Worm (Caenorhabditis elegans) whole organism, L1 larva: Measurements from ENCODE around the gene nmur-1.

Experiments used
- Y116A8C.19 ChIP-seq: sonication (generic microtip); optimal IDR thresholded peaks from 2 replicates; lab custom pipeline; 2016; ENCODE audit warnings: missing compliant biosample characterization, missing genetic modification characterization, borderline replicate concordance
- aha-1 ChIP-seq: fragments of 150-350 bp; optimal IDR thresholded peaks from 2 replicates; lab custom pipeline; 2014; ENCODE audit warnings: missing biosample characterization, missing genetic modification characterization
- aly-2 ChIP-seq: fragments of 150-350 bp; optimal IDR thresholded peaks from 2 replicates; lab custom pipeline; 2014; ENCODE audit warnings: missing biosample characterization, missing genetic modification characterization
- blmp-1 ChIP-seq: fragments of 150-350 bp; optimal IDR thresholded peaks from 2 replicates; lab custom pipeline; 2014; ENCODE audit warnings: missing biosample characterization, missing genetic modification characterization
- ceh-63 ChIP-seq: fragments of 200-800 bp; sonication (Bioruptor generic); optimal IDR thresholded peaks from 2 replicates; lab custom pipeline; 2018; ENCODE audit warnings: mild to moderate bottlenecking, missing genetic modification characterization, missing compliant biosample characterization
- ceh-82 ChIP-seq, 3 experiments: fragments of 150-350 bp in 1 of 3; sonication (generic microtip) in 2 of 3; optimal IDR thresholded peaks; 2 replicates each; lab custom pipeline; 2014 to 2017; ENCODE audit warnings: missing biosample characterization in 3 of 3, missing genetic modification characterization in 3 of 3
- ces-1 ChIP-seq: fragments of 150-350 bp; optimal IDR thresholded peaks from 2 replicates; lab custom pipeline; 2014; ENCODE audit warnings: missing biosample characterization, missing genetic modification reagents, missing genetic modification characterization
- efl-1 ChIP-seq, 4 experiments: fragments of 150-350 bp; optimal IDR thresholded peaks in 3 of 4; peaks in 1 of 4; 1 replicate in 1 of 4; 2 replicates in 3 of 4; lab custom pipeline; 2014; ENCODE audit warnings: missing biosample characterization in 2 of 4, missing genetic modification characterization in 2 of 4, missing genetic modification reagents in 2 of 4
- elt-2 ChIP-seq: sonication (generic microtip); optimal IDR thresholded peaks from 2 replicates; lab custom pipeline; 2016; ENCODE audit warnings: missing genetic modification characterization, mild to moderate bottlenecking, inconsistent platforms, missing compliant biosample characterization, missing genetic modification reagents
- fkh-4 ChIP-seq: sonication (generic microtip); optimal IDR thresholded peaks from 2 replicates; lab custom pipeline; 2016; ENCODE audit warnings: missing compliant biosample characterization, missing genetic modification characterization, borderline replicate concordance
- fkh-8 ChIP-seq: sonication (generic microtip); optimal IDR thresholded peaks from 2 replicates; lab custom pipeline; 2016; ENCODE audit warnings: mild to moderate bottlenecking, missing genetic modification characterization, missing compliant biosample characterization
- fos-1 ChIP-seq: fragments of 150-350 bp; optimal IDR thresholded peaks from 2 replicates; lab custom pipeline; 2014; ENCODE audit warnings: missing biosample characterization, missing genetic modification characterization
- hlh-17 ChIP-seq: fragments of 200-800 bp; sonication (Bioruptor generic); optimal IDR thresholded peaks from 2 replicates; lab custom pipeline; 2018; ENCODE audit warnings: missing genetic modification characterization, mild to moderate bottlenecking, missing compliant biosample characterization, moderate library complexity, borderline replicate concordance
- irx-1 ChIP-seq: sonication (generic microtip); optimal IDR thresholded peaks from 2 replicates; lab custom pipeline; 2016; ENCODE audit warnings: missing genetic modification characterization, missing compliant biosample characterization
- isw-1 ChIP-seq: fragments of 200-800 bp; sonication (Bioruptor generic); IDR thresholded peaks from 2 replicates; pipeline ENCODE4 v1.3.6; 2022; ENCODE audit warnings: missing genetic modification characterization, missing compliant biosample characterization
- jun-1 ChIP-seq: fragments of 150-350 bp; optimal IDR thresholded peaks from 2 replicates; lab custom pipeline; 2014; ENCODE audit warnings: missing biosample characterization, missing genetic modification reagents, missing genetic modification characterization
- lin-14 ChIP-seq: fragments of 200-800 bp; sonication (Bioruptor generic); optimal IDR thresholded peaks from 2 replicates; lab custom pipeline; 2018; ENCODE audit warnings: mild to moderate bottlenecking, missing genetic modification characterization, moderate library complexity, missing compliant biosample characterization
- lin-35 ChIP-seq, 2 experiments: fragments of 150-350 bp; optimal IDR thresholded peaks; 2 replicates each; lab custom pipeline; 2014; ENCODE audit warnings: missing biosample characterization in 2 of 2, missing genetic modification characterization in 2 of 2, missing genetic modification reagents in 2 of 2
- mef-2 ChIP-seq: fragments of 150-350 bp; optimal IDR thresholded peaks from 2 replicates; lab custom pipeline; 2014; ENCODE audit warnings: missing biosample characterization, missing genetic modification characterization
- nhr-11 ChIP-seq: fragments of 150-350 bp; optimal IDR thresholded peaks from 2 replicates; lab custom pipeline; 2014; ENCODE audit warnings: missing biosample characterization, missing genetic modification characterization
- nhr-20 ChIP-seq: sonication (generic microtip); optimal IDR thresholded peaks from 2 replicates; lab custom pipeline; 2016; ENCODE audit warnings: mild to moderate bottlenecking, missing genetic modification characterization, missing compliant biosample characterization
- nhr-28 ChIP-seq: fragments of 150-350 bp; optimal IDR thresholded peaks from 2 replicates; lab custom pipeline; 2014; ENCODE audit warnings: missing biosample characterization, missing genetic modification characterization
- nhr-71 ChIP-seq: sonication (generic microtip); optimal IDR thresholded peaks from 2 replicates; lab custom pipeline; 2016; ENCODE audit warnings: mild to moderate bottlenecking, missing genetic modification characterization, moderate library complexity, missing compliant biosample characterization
- nhr-85 ChIP-seq: sonication (generic microtip); peaks from one replicate; lab custom pipeline; 2016; ENCODE audit warnings: missing genetic modification characterization, inconsistent platforms, missing compliant biosample characterization
- nhr-90 ChIP-seq: sonication (generic microtip); optimal IDR thresholded peaks from 2 replicates; lab custom pipeline; 2016; ENCODE audit warnings: mild to moderate bottlenecking, missing genetic modification characterization, missing compliant biosample characterization; ENCODE audit not compliant: poor library complexity
- rnt-1 ChIP-seq: sonication (generic microtip); optimal IDR thresholded peaks from 2 replicates; lab custom pipeline; 2016; ENCODE audit warnings: mild to moderate bottlenecking, missing genetic modification characterization, moderate library complexity, missing compliant biosample characterization
- skn-1 ChIP-seq: fragments of 150-350 bp; optimal IDR thresholded peaks from 2 replicates; lab custom pipeline; 2014; ENCODE audit warnings: missing biosample characterization, missing genetic modification characterization
- sox-4 ChIP-seq: sonication (generic microtip); optimal IDR thresholded peaks from 2 replicates; lab custom pipeline; 2016; ENCODE audit warnings: missing genetic modification characterization, missing compliant biosample characterization
- sup-37 ChIP-seq: fragments of 200-800 bp; sonication (Bioruptor generic); optimal IDR thresholded peaks from 2 replicates; lab custom pipeline; 2018; ENCODE audit warnings: mild to moderate bottlenecking, missing genetic modification characterization, missing compliant biosample characterization
- tbx-2 ChIP-seq: sonication (generic microtip); optimal IDR thresholded peaks from 2 replicates; lab custom pipeline; 2016; ENCODE audit warnings: missing genetic modification characterization, missing compliant biosample characterization
- unc-62 ChIP-seq: fragments of 150-350 bp; optimal IDR thresholded peaks from 2 replicates; lab custom pipeline; 2014; ENCODE audit warnings: missing biosample characterization, missing genetic modification reagents, missing genetic modification characterization

nmur-1 gene

DNA sequence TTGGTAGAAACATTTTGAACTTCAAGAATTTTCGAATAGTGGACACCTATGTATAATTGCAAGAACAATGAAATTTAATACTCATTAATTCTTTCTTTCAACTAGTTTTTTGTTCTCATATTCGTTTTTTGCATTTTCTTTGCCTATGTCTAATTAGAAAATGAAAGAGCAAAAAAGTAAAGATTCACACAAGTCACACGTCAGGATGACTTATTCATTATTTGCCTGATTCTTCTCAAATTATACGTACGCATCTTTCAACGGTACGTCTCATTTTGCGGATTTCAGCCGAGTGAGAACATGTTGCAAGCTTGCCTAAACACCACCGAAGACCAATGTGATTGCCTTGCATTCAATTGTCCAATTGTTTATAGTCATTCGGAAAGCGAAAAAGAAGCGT is at the start of gene nmur-1:
nmur-1 (plus strand) TSS at position 301 of the 400 bp plus-strand sequence.
- no peak for TF ChIP-seq isw-1 (GFP tag; lab: Robert Waterston, UW)
- peak; percentile 14 for TF ChIP-seq lin-14 (GFP tag; lab: Kevin White, UChicago)
- TF ChIP-seq, all 84 proteins: peak for 1

DNA sequence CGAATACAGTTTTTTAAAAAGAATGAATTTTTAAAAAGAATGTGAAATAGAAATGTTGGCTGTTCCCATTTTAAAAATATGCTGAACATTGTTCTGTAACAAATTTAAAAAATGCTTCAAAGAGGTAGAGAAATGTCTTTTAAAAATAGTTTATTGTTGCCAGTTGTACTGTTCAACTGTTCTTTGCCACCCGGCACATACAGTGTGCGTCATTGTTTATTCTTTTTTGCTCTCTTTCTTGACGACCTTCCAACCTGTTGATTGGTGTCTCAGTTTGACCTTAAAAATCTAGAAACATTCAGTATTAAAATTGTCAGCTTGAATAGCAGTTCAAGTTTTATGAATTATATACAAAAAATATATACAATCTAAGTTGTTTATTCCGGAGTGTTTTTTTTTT is 49.1 kb upstream of the nmur-1 start:
- TF ChIP-seq Y116A8C.19 (no peak), efl-1 (optimal IDR thresholded peaks at IDR 0.05; lab: Kevin White, UChicago) (no peak), efl-1 (GFP tag; optimal IDR thresholded peaks at IDR 0.05 in 1 of 2; lab: Kevin White, UChicago) (peak in 1 of 2 experiments; percentile 88)

DNA sequence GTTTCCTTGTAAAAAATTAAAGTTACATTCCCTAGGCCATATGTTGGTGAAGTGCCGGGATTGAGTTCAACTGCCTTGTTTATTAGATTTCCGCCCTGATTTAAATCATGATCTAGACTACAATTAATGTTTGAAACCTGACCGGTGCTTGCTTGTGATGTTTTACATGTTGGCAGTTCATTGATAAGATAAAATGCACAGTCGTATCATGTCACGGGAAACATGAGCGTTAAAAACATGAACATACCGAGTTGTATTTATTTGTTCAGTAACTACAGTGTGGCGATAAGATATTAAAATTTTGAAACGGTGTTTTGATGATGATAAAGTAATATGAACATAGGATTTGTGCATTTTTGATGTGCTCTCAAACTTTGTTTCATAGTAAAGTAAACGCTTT is 48.4 kb upstream of the nmur-1 start:
- no peak for TF ChIP-seq sox-4
- TF ChIP-seq skn-1, result no peak
- no peak for TF ChIP-seq ceh-63 (GFP tag; lab: Kevin White, UChicago)
- no peak for TF ChIP-seq nhr-28
- TF ChIP-seq nhr-71 (tag; lab: Kevin White, UChicago), result peak; percentile 14
- no peak for TF ChIP-seq irx-1
- TF ChIP-seq nhr-90 (tag; lab: Kevin White, UChicago), result peak; percentile 11
- no peak for TF ChIP-seq lin-14 (GFP tag; lab: Kevin White, UChicago)
- TF ChIP-seq mef-2 (tag; lab: Kevin White, UChicago), result no peak
- peak; percentile 96 for TF ChIP-seq elt-2
- peak in 1 of 2 experiments; percentile 52 for TF ChIP-seq lin-35 (GFP tag; optimal IDR thresholded peaks at IDR 0.05; lab: Kevin White, UChicago)
- peak; percentile 66 for TF ChIP-seq nhr-20
- TF ChIP-seq nhr-11 (tag; lab: Kevin White, UChicago), result no peak

DNA sequence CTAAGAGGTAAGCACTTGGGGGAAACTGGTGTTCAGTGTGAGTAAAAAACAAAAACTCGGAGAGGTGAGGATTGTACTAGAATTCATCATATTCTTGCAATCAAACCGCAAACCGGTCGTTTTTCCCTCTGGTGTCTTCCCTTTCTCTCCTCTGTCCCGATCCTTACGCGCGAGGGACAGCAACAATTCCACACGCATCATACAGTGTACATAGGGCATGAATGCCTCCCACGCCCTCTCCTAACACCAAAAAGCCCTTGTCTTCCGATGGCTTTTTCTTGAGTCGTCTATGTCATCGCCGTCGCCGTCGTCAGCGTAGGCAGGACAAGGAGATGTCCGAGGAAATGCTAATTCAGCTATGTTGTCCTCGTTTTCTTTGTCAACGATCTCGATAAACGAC is 47.3 kb upstream of the nmur-1 start:
- peak; percentile 56 for TF ChIP-seq blmp-1 (tag; lab: Kevin White, UChicago)
- TF ChIP-seq ces-1 (GFP tag; lab: Kevin White, UChicago), result no peak

DNA sequence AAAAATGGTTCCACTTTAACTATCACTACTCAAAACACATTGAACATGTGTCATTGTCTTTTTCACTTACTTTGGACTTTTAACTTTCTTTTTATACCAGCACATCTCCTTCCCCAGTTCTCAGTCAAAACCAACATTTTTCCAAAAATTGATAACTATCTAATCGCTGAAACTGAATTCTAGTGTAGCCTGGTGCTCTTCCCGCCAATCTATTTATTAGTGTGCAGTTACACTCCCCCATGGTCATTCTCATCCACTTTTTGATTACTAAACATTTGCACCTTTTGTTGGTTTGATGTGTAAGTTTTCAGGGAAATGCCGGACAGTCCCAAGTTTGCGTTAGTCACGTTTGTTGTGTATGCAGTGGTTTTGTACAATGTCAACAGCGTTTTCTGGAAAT is 46.5 kb upstream of the nmur-1 start:
- no peak for TF ChIP-seq nhr-85 (tag; lab: Kevin White, UChicago)
- peak in 1 of 2 experiments; percentile 5 for TF ChIP-seq lin-35 (GFP tag; optimal IDR thresholded peaks at IDR 0.05; lab: Kevin White, UChicago)
- no peak for TF ChIP-seq unc-62 (GFP tag; lab: Kevin White, UChicago)
- peak; percentile 34 for TF ChIP-seq elt-2
- TF ChIP-seq fkh-4 (tag; lab: Kevin White, UChicago), result no peak

DNA sequence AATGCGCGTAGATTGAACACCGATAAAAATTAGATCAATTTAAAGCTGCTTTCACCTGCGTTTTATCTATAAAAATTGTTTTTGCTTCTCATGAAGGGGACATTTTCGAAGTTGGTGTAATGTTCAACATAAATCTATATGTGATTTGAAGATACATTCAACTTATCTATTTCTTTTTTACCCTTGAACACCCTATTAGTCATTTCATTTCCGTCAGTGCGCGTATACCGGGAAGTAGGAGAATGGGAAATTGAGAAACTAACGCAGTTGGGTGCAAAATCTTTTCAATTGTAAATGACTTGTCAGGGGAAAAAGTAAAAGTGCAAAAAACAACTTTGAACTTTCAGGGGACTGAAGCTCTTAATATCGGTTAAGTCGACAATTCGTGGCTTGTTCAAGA is 45.8 kb upstream of the nmur-1 start:
- no peak for TF ChIP-seq ceh-82 (tag; optimal IDR thresholded peaks at IDR 0.05; lab: Kevin White, UChicago)
- peak; percentile 66 for TF ChIP-seq nhr-85 (tag; lab: Kevin White, UChicago)
- peak; percentile 9 for TF ChIP-seq blmp-1 (tag; lab: Kevin White, UChicago)
- TF ChIP-seq aha-1 (tag; lab: Kevin White, UChicago), result no peak
- TF ChIP-seq fkh-4 (tag; lab: Kevin White, UChicago), result no peak

DNA sequence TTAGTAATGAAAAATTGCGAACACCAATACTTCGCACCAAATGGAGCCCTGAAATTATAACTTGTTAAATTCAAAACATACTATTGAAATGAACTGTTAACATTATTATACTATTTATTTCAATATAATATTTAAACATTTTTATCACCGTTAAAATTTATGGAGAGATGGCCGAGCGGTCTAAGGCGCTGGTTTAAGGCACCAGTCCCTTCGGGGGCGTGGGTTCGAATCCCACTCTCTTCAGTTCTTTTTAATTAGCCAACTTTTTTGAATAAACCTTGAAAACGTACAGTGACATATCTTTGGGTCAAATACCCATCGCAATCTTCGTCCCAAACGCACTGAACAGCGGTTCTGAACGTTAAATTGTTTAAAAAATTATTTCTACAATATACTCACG is 41.4 kb upstream of the nmur-1 start:
- TF ChIP-seq nhr-90 (tag; lab: Kevin White, UChicago) (peak; percentile 8), sup-37 (GFP tag; lab: Kevin White, UChicago) (no peak)

DNA sequence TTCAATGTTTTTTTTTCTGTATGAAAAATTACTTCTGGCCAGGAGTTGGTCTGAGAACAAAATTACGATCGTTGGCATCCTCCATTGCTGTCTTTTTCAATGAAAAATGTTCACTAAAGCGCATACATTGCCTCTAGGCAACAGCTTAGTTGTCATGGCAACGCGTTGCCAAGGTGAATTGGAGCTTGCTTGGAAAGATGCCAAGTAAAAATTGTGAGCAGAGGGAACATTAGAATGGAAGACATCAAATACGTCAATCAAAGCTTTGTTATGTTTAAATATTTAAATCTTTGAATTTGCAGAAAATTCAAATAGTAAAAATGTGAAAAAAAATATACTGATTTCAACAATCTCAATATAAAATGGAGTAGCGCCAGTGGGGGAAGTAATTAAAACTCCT is 40.7 kb upstream of the nmur-1 start, which contains the start of gene dylt-2:
dylt-2 (minus strand) TSS at position 101 of the 400 bp plus-strand sequence.
- TF ChIP-seq jun-1 (tag; lab: Kevin White, UChicago) (no peak), efl-1 (optimal IDR thresholded peaks at IDR 0.05; lab: Kevin White, UChicago) (no peak), efl-1 (GFP tag; optimal IDR thresholded peaks at IDR 0.05 in 1 of 2; lab: Kevin White, UChicago) (no peak), fos-1 (tag; lab: Kevin White, UChicago) (no peak), tbx-2 (tag; lab: Kevin White, UChicago) (no peak), aly-2 (tag; lab: Kevin White, UChicago) (no peak), rnt-1 (no peak), hlh-17 (GFP tag; lab: Kevin White, UChicago) (no peak), fkh-8 (tag; lab: Kevin White, UChicago) (peak; percentile 43)
